Fruit fly (Drosophila melanogaster): ENCODE measurements around the gene yellow-f2.

DNA sequence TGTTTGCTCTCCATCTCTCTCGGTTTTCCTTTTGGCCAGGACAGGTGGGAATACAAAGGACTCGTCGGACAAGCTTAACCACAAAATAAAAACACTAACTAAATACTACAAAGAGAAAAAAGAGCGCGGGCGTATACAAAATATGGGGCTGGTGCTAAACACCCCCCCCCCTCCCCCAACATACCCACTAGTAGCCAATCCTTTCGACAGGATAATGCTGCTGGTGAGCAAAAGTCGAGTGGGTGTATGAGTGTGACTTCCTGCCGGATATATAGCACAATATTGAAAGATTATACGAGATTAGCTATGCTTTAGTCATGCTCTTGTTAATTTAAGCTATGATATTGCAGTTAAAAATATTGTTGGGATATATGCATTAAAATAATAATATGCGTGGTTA lies 19.7 kb downstream of the yellow-f2 start:
- TF ChIP-seq CG12768 (GFP tag; optimal IDR thresholded peaks at IDR 0.05), result no peak
- TF ChIP-seq CG5204 (GFP tag; optimal IDR thresholded peaks at IDR 0.05), result no peak
- TF ChIP-seq kay (GFP tag; ENCODE audit: borderline replicate concordance), result no peak
- no peak for TF ChIP-seq CG1620 (GFP tag; optimal IDR thresholded peaks at IDR 0.05)
- no peak for TF ChIP-seq CG33017 (tag; optimal IDR thresholded peaks at IDR 0.05)
- TF ChIP-seq Hr96 (GFP tag; optimal IDR thresholded peaks at IDR 0.05), result no peak
- TF ChIP-seq tj (GFP tag; optimal IDR thresholded peaks at IDR 0.05), result no peak
- TF ChIP-seq Mnt (GFP tag; optimal IDR thresholded peaks at IDR 0.05), result no peak
- TF ChIP-seq cic (GFP tag; optimal IDR thresholded peaks at IDR 0.05), result no peak
